Worm (Caenorhabditis elegans): ENCODE results near the gene fbxa-4.

- TF ChIP-seq W03F9.2 (tag; optimal IDR thresholded peaks at IDR 0.05): no peak
- TF ChIP-seq him-1 (tag; optimal IDR thresholded peaks at IDR 0.05): no peak
Observed at ce11 chrII:2455931-2456576, 40.7 kb upstream of the fbxa-4 start.
